Worm (Caenorhabditis elegans): Measurements from ENCODE around the gene exp-1.

DNA sequence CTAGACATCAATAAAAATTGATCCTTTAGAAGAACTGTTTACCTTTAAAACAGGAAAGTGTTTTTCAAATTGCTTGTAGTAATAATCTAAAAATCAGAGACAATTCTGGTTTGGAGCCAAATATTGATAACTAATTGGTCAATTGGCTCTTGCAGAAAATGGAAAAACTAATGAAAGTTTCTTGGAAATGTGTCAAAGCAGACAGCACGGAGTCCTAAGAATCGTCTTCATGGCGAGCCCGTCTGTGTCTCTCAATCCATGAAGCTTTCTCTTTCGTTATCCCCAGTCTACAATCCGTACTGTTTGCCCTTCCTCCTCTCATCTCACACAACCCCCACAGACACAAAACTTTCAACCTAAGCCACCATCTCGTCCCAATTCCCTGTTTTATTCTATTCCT is 18.6 kb upstream of the exp-1 start, which contains the start of gene F40H3.1:
- no peak for TF ChIP-seq flt-1 (GFP tag; IDR thresholded peaks at IDR 0.05)
- no peak for TF ChIP-seq klf-2 (GFP tag; conservative IDR thresholded peaks at IDR 0.05)
- no peak for TF ChIP-seq T22C8.4 (GFP tag; IDR thresholded peaks at IDR 0.05)
- no peak for TF ChIP-seq tab-1 (GFP tag; IDR thresholded peaks at IDR 0.05)
- no peak for TF ChIP-seq ztf-29 (GFP tag; IDR thresholded peaks at IDR 0.05)
- TF ChIP-seq cog-1 (tag; optimal IDR thresholded peaks at IDR 0.05) = no peak
- TF ChIP-seq ref-1 (GFP tag; conservative IDR thresholded peaks at IDR 0.05) = no peak
- no peak for TF ChIP-seq med-1 (GFP tag; optimal IDR thresholded peaks at IDR 0.05; ENCODE audit: insufficient read depth)
- TF ChIP-seq ztf-23 (GFP tag; IDR thresholded peaks at IDR 0.05) = no peak

Measured in whole organism, midembryonic.